Worm (Caenorhabditis elegans): ENCODE measurements around the gene ccf-1.

ce11 chrIII:11931960-11932359, 11.9 kb upstream of the ccf-1 start:
- TF ChIP-seq zag-1 (tag; optimal IDR thresholded peaks at IDR 0.05) (no peak), lsy-2 (tag; optimal IDR thresholded peaks at IDR 0.05) (no peak), nhr-237 (tag; optimal IDR thresholded peaks at IDR 0.05) (no peak), ztf-11 (tag; optimal IDR thresholded peaks at IDR 0.05) (no peak), unc-62 (GFP tag; optimal IDR thresholded peaks at IDR 0.05 in 1 of 2) (peak in 1 of 2 experiments; percentile 90), unc-62 (tag; optimal IDR thresholded peaks at IDR 0.05) (no peak), pqm-1 (tag; optimal IDR thresholded peaks at IDR 0.05) (no peak)

All from whole organism, L4 larva.